Fruit fly (Drosophila melanogaster) whole organism, embryonic: Measurements from ENCODE around the gene CG44362.

ENCODE experiments used
- ATbp ChIP-seq: fragments of 200-800 bp; sonication (Bioruptor generic); optimal IDR thresholded peaks from 2 replicates; lab custom pipeline; 2017; ENCODE audit warnings: missing biosample characterization, mild to moderate bottlenecking, missing genetic modification characterization, missing genetic modification reagents
- Awh ChIP-seq: fragments of 200-800 bp; sonication (Bioruptor generic); IDR thresholded peaks from 2 replicates; pipeline ENCODE4, ENCODE4 v1.3.6; 2022; ENCODE audit warnings: missing biosample characterization, missing genetic modification characterization
- Bteb2 ChIP-seq: fragments of 200-800 bp; sonication (Bioruptor generic); optimal IDR thresholded peaks from 2 replicates; lab custom pipeline; 2016; ENCODE audit warnings: missing biosample characterization, missing genetic modification characterization
- CG10209 ChIP-seq: fragments of 200-800 bp; sonication (Bioruptor generic); optimal IDR thresholded peaks from 3 replicates; lab custom pipeline; 2017; ENCODE audit warnings: missing biosample characterization, mild to moderate bottlenecking, missing genetic modification characterization, missing genetic modification reagents
- CG10267 ChIP-seq: fragments of 200-800 bp; sonication (Bioruptor generic); optimal IDR thresholded peaks from 2 replicates; lab custom pipeline; 2018; ENCODE audit warnings: missing biosample characterization, mild to moderate bottlenecking, missing genetic modification characterization, moderate library complexity
- CG11723 ChIP-seq: fragments of 200-800 bp; sonication (Bioruptor generic); optimal IDR thresholded peaks from 2 replicates; lab custom pipeline; 2017; ENCODE audit warnings: missing biosample characterization, mild to moderate bottlenecking, missing genetic modification characterization
- CG12744 ChIP-seq: fragments of 200-800 bp; sonication (Bioruptor generic); optimal IDR thresholded peaks from 2 replicates; lab custom pipeline; 2016; ENCODE audit warnings: missing biosample characterization, missing genetic modification characterization
- CG15696 ChIP-seq: fragments of 200-800 bp; sonication (Bioruptor generic); optimal IDR thresholded peaks from 2 replicates; lab custom pipeline; 2019; ENCODE audit warnings: missing biosample characterization, mild to moderate bottlenecking, missing genetic modification characterization, moderate library complexity
- CG17912 ChIP-seq: fragments of 200-800 bp; sonication (Bioruptor generic); optimal IDR thresholded peaks from 2 replicates; lab custom pipeline; 2018; ENCODE audit warnings: missing biosample characterization, mild to moderate bottlenecking, missing genetic modification characterization
- CG18476 ChIP-seq: fragments of 200-800 bp; sonication (Bioruptor generic); optimal IDR thresholded peaks from 2 replicates; lab custom pipeline; 2016; ENCODE audit warnings: missing biosample characterization, mild to moderate bottlenecking, missing genetic modification characterization
- CG18599 ChIP-seq: fragments of 200-800 bp; sonication (Bioruptor generic); optimal IDR thresholded peaks from 3 replicates; lab custom pipeline; 2017; ENCODE audit warnings: missing biosample characterization, missing genetic modification characterization, mild to moderate bottlenecking, moderate library complexity, missing genetic modification reagents
- CG18619 ChIP-seq: fragments of 200-800 bp; sonication (Bioruptor generic); optimal IDR thresholded peaks from 3 replicates; lab custom pipeline; 2017; ENCODE audit warnings: missing biosample characterization, mild to moderate bottlenecking, missing genetic modification characterization
- CG2116 ChIP-seq: fragments of 200-800 bp; sonication (Bioruptor generic); optimal IDR thresholded peaks from 3 replicates; lab custom pipeline; 2018; ENCODE audit warnings: missing biosample characterization, mild to moderate bottlenecking, missing genetic modification characterization
- CG2875 ChIP-seq: fragments of 200-800 bp; sonication (Bioruptor generic); optimal IDR thresholded peaks from 2 replicates; lab custom pipeline; 2017; ENCODE audit warnings: missing biosample characterization, mild to moderate bottlenecking, missing genetic modification characterization, missing genetic modification reagents
- CG30020 ChIP-seq: fragments of 200-800 bp; optimal IDR thresholded peaks from 2 replicates; lab custom pipeline; 2019; ENCODE audit warnings: missing biosample characterization, mild to moderate bottlenecking, missing genetic modification characterization, moderate library complexity
- CG31441 ChIP-seq: fragments of 200-800 bp; sonication (Bioruptor generic); IDR thresholded peaks from 2 replicates; pipeline ENCODE4 v1.3.6; 2022; ENCODE audit warnings: missing biosample characterization, missing genetic modification characterization
- CG3838 ChIP-seq: fragments of 200-800 bp; sonication (Bioruptor generic); optimal IDR thresholded peaks from 3 replicates; lab custom pipeline; 2016; ENCODE audit warnings: missing biosample characterization, missing genetic modification characterization
- CG4730 ChIP-seq: fragments of 200-800 bp; sonication (Bioruptor generic); IDR thresholded peaks from 2 replicates; pipeline ENCODE4 v1.3.6; 2022; ENCODE audit warnings: missing biosample characterization, missing genetic modification characterization
- CG6272 ChIP-seq: fragments of 200-800 bp; sonication (Bioruptor generic); IDR thresholded peaks from 2 replicates; pipeline ENCODE4 v1.3.6; 2022; ENCODE audit warnings: missing biosample characterization, missing genetic modification characterization
- CG7556 ChIP-seq: fragments of 200-800 bp; sonication (Bioruptor generic); optimal IDR thresholded peaks from 2 replicates; lab custom pipeline; 2017; ENCODE audit warnings: missing biosample characterization, mild to moderate bottlenecking, missing genetic modification characterization
- CG8765 ChIP-seq: fragments of 200-800 bp; sonication (Bioruptor generic); IDR thresholded peaks from 2 replicates; pipeline ENCODE4 v1.3.6; 2022; ENCODE audit warnings: missing biosample characterization, missing genetic modification characterization
- HmgD ChIP-seq: fragments of 200-800 bp; sonication (Bioruptor generic); optimal IDR thresholded peaks from 3 replicates; lab custom pipeline; 2016; ENCODE audit warnings: missing biosample characterization, missing genetic modification characterization
- Hsf ChIP-seq: fragments of 200-800 bp; sonication (Bioruptor generic); optimal IDR thresholded peaks from 3 replicates; lab custom pipeline; 2016; ENCODE audit warnings: missing biosample characterization, missing genetic modification characterization
- Meics ChIP-seq: fragments of 200-800 bp; sonication (Bioruptor generic); optimal IDR thresholded peaks from 2 replicates; lab custom pipeline; 2017; ENCODE audit warnings: missing biosample characterization, mild to moderate bottlenecking, missing genetic modification characterization
- NC2α ChIP-seq: fragments of 200-800 bp; sonication (Bioruptor generic); optimal IDR thresholded peaks from 2 replicates; lab custom pipeline; 2016; ENCODE audit warnings: missing biosample characterization, missing genetic modification characterization
- NC2β ChIP-seq: fragments of 200-800 bp; sonication (Bioruptor generic); optimal IDR thresholded peaks from 2 replicates; lab custom pipeline; 2016; ENCODE audit warnings: missing biosample characterization, missing genetic modification characterization
- Sox100B ChIP-seq: fragments of 200-800 bp; sonication (Bioruptor generic); optimal IDR thresholded peaks from 3 replicates; lab custom pipeline; 2018; ENCODE audit warnings: missing biosample characterization, mild to moderate bottlenecking, missing genetic modification characterization
- al ChIP-seq: fragments of 200-800 bp; sonication (Bioruptor generic); IDR thresholded peaks from 2 replicates; pipeline ENCODE4 v1.3.6; 2022; ENCODE audit warnings: missing biosample characterization, missing genetic modification characterization
- ara ChIP-seq: fragments of 200-800 bp; sonication (Bioruptor generic); IDR thresholded peaks from 2 replicates; pipeline ENCODE4 v1.3.6; 2022; ENCODE audit warnings: missing biosample characterization, missing genetic modification characterization
- bbx ChIP-seq: fragments of 200-800 bp; sonication (Bioruptor generic); IDR thresholded peaks from 2 replicates; pipeline ENCODE4 v1.3.6; 2022; ENCODE audit warnings: missing biosample characterization, missing genetic modification characterization; ENCODE audit not compliant: partially characterized antibody
- corto ChIP-seq: fragments of 200-800 bp; sonication (Bioruptor generic); optimal IDR thresholded peaks from 2 replicates; lab custom pipeline; 2016; ENCODE audit warnings: missing biosample characterization, mild to moderate bottlenecking, missing genetic modification characterization, moderate library complexity
- crol ChIP-seq: fragments of 200-800 bp; sonication (Bioruptor generic); IDR thresholded peaks from 2 replicates; pipeline ENCODE4 v1.3.6; 2022; ENCODE audit warnings: missing biosample characterization, missing genetic modification characterization
- gem ChIP-seq: fragments of 200-800 bp; sonication (Bioruptor generic); optimal IDR thresholded peaks from 2 replicates; lab custom pipeline; 2019; ENCODE audit warnings: missing biosample characterization, mild to moderate bottlenecking, missing genetic modification characterization, moderate library complexity
- grn ChIP-seq: fragments of 200-800 bp; sonication (Bioruptor generic); optimal IDR thresholded peaks from 3 replicates; lab custom pipeline; 2017; ENCODE audit warnings: missing biosample characterization, missing genetic modification characterization
- inv ChIP-seq: fragments of 200-800 bp; sonication (Bioruptor generic); IDR thresholded peaks from 2 replicates; pipeline ENCODE4 v1.3.6; 2022; ENCODE audit warnings: missing biosample characterization, missing genetic modification characterization; ENCODE audit not compliant: partially characterized antibody
- jigr1 ChIP-seq: fragments of 200-800 bp; sonication (Bioruptor generic); IDR thresholded peaks from 3 replicates; pipeline ENCODE4 v1.3.6; 2022; ENCODE audit warnings: missing biosample characterization, missing genetic modification characterization
- mirr ChIP-seq: fragments of 200-800 bp; sonication (Bioruptor generic); optimal IDR thresholded peaks from 3 replicates; lab custom pipeline; 2018; ENCODE audit warnings: missing biosample characterization, mild to moderate bottlenecking, missing genetic modification characterization
- nau ChIP-seq: fragments of 200-800 bp; sonication (Bioruptor generic); optimal IDR thresholded peaks from 3 replicates; lab custom pipeline; 2017; ENCODE audit warnings: missing biosample characterization, mild to moderate bottlenecking, missing genetic modification characterization, missing genetic modification reagents
- nmo ChIP-seq: fragments of 200-800 bp; sonication (Bioruptor generic); optimal IDR thresholded peaks from 2 replicates; lab custom pipeline; 2018; ENCODE audit warnings: missing biosample characterization, mild to moderate bottlenecking, missing genetic modification characterization, moderate library complexity
- oc ChIP-seq: fragments of 200-800 bp; sonication (Bioruptor generic); optimal IDR thresholded peaks from 2 replicates; lab custom pipeline; 2018; ENCODE audit warnings: missing biosample characterization, mild to moderate bottlenecking, missing genetic modification characterization, moderate library complexity
- pan ChIP-seq, 4 experiments: fragments of >200 bp in 3 of 4; fragments of 200-800 bp in 1 of 4; sonication (Bioruptor generic) in 1 of 4; optimal IDR thresholded peaks in 3 of 4; IDR thresholded peaks in 1 of 4; 2 replicates each; pipeline versions ENCODE4 v1.3.6 to Lab custom; 2017 to 2022; ENCODE audit warnings: missing biosample characterization in 2 of 4, missing genetic modification characterization in 2 of 4, mixed read lengths in 1 of 4
- phol ChIP-seq: fragments of 200-800 bp; sonication (Bioruptor generic); optimal IDR thresholded peaks from 3 replicates; lab custom pipeline; 2018; ENCODE audit warnings: missing biosample characterization, mild to moderate bottlenecking, missing genetic modification characterization, moderate library complexity
- scrt ChIP-seq: fragments of 200-800 bp; sonication (Bioruptor generic); optimal IDR thresholded peaks from 2 replicates; lab custom pipeline; 2018; ENCODE audit warnings: missing biosample characterization, mild to moderate bottlenecking, missing genetic modification characterization, moderate library complexity
- sqz ChIP-seq: fragments of 200-800 bp; sonication (Bioruptor generic); optimal IDR thresholded peaks from 3 replicates; lab custom pipeline; 2018; ENCODE audit warnings: missing biosample characterization, mild to moderate bottlenecking, missing genetic modification characterization
- stwl ChIP-seq: fragments of 200-800 bp; sonication (Bioruptor generic); optimal IDR thresholded peaks from 3 replicates; lab custom pipeline; 2018; ENCODE audit warnings: missing biosample characterization, mild to moderate bottlenecking, missing genetic modification characterization, moderate library complexity
- trem ChIP-seq: fragments of 200-800 bp; optimal IDR thresholded peaks from 3 replicates; lab custom pipeline; 2019; ENCODE audit warnings: missing biosample characterization, mild to moderate bottlenecking, missing genetic modification characterization, moderate library complexity
- zen2 ChIP-seq: fragments of 200-800 bp; sonication (Bioruptor generic); IDR thresholded peaks from 3 replicates; pipeline ENCODE4 v1.3.6; 2022; ENCODE audit warnings: missing biosample characterization, missing genetic modification characterization; ENCODE audit not compliant: partially characterized antibody
- zfh2 ChIP-seq: fragments of 200-800 bp; sonication (Bioruptor generic); optimal IDR thresholded peaks from 2 replicates; lab custom pipeline; 2016; ENCODE audit warnings: missing biosample characterization, missing genetic modification characterization

CG44362 gene

dm6 chr3L:11379698-11380438 lies 17.5 kb upstream of the CG44362 start (continued):
- TF ChIP-seq NC2β (GFP tag; lab: Kevin White, UChicago) (peak; percentile 25), Sox100B (GFP tag; lab: Kevin White, UChicago) (peak; percentile 19), nmo (GFP tag; lab: Kevin White, UChicago) (peak; percentile 40), CG2875 (GFP tag; lab: Kevin White, UChicago) (peak; percentile 12), Awh (no peak), pan (optimal IDR thresholded peaks at IDR 0.05; lab: Kevin White, UChicago) (no peak), pan (GFP tag; optimal IDR thresholded peaks at IDR 0.05 in 1 of 2, IDR thresholded peaks at IDR 0.05 in 1 of 2) (peak in 1 of 2 experiments; percentile 52), stwl (tag; lab: Kevin White, UChicago) (no peak), CG31441 (GFP tag; lab: Robert Waterston, UW) (peak; percentile 56), zfh2 (no peak), zen2 (no peak), CG12744 (peak; percentile 1), jigr1 (GFP tag; lab: Robert Waterston, UW) (no peak), CG7556 (peak; percentile 44), Bteb2 (no peak), CG10209 (peak; percentile 46), bbx (no peak), scrt (GFP tag; lab: Kevin White, UChicago) (no peak), ara (peak; percentile 57; the same call in 1 of the 2 replicates), CG4730 (GFP tag; lab: Robert Waterston, UW) (no peak), trem (tag; lab: Kevin White, UChicago) (peak; percentile 46), al (GFP tag; lab: Robert Waterston, UW) (no peak), inv (GFP tag; lab: Robert Waterston, UW) (no peak), crol (GFP tag; lab: Robert Waterston, UW) (peak; percentile 65), ATbp (GFP tag; lab: Kevin White, UChicago) (peak; percentile 0), CG17912 (GFP tag; lab: Kevin White, UChicago) (no peak), CG11723 (GFP tag; lab: Kevin White, UChicago) (no peak), CG6272 (GFP tag; lab: Robert Waterston, UW) (no peak), nau (peak; percentile 26), CG30020 (tag; lab: Kevin White, UChicago) (peak; percentile 15), corto (GFP tag; lab: Kevin White, UChicago) (peak; percentile 78), HmgD (GFP tag; lab: Kevin White, UChicago) (no peak), mirr (no peak), oc (tag; lab: Kevin White, UChicago) (peak; percentile 70), CG18599 (GFP tag; lab: Kevin White, UChicago) (peak; percentile 51), CG18476 (GFP tag; lab: Kevin White, UChicago) (no peak), grn (GFP tag; lab: Kevin White, UChicago) (no peak), sqz (GFP tag; lab: Kevin White, UChicago) (peak; percentile 48), Meics (GFP tag; lab: Kevin White, UChicago) (no peak), phol (tag; lab: Kevin White, UChicago) (peak; percentile 17), NC2α (GFP tag; lab: Kevin White, UChicago) (peak; percentile 53), Hsf (no peak), CG18619 (GFP tag; lab: Kevin White, UChicago) (peak; percentile 3), gem (peak; percentile 46), CG2116 (GFP tag; lab: Kevin White, UChicago) (no peak), CG10267 (tag; lab: Kevin White, UChicago) (peak; percentile 42), CG3838 (GFP tag; lab: Kevin White, UChicago) (no peak), CG8765 (GFP tag; lab: Robert Waterston, UW) (no peak), CG15696 (tag; lab: Kevin White, UChicago) (peak; percentile 32)
